Fruit fly (Drosophila melanogaster) whole organism, adult: ENCODE measurements around the gene CG43273.

ENCODE experiments used
- CG14711 ChIP-seq: fragments of 200-800 bp; sonication (Bioruptor generic); optimal IDR thresholded peaks from 2 replicates; lab custom pipeline; 2018; ENCODE audit warnings: missing biosample characterization, mild to moderate bottlenecking, missing genetic modification characterization, moderate library complexity
- Clk ChIP-seq: fragments of 200-800 bp; sonication (Bioruptor generic); optimal IDR thresholded peaks from 2 replicates; lab custom pipeline; 2017; ENCODE audit warnings: missing biosample characterization, missing genetic modification characterization
- kay ChIP-seq: fragments of 200-800 bp; sonication (Bioruptor generic); peaks from one replicate; lab custom pipeline; 2016; ENCODE audit warnings: missing biosample characterization, missing genetic modification characterization, borderline replicate concordance

DNA sequence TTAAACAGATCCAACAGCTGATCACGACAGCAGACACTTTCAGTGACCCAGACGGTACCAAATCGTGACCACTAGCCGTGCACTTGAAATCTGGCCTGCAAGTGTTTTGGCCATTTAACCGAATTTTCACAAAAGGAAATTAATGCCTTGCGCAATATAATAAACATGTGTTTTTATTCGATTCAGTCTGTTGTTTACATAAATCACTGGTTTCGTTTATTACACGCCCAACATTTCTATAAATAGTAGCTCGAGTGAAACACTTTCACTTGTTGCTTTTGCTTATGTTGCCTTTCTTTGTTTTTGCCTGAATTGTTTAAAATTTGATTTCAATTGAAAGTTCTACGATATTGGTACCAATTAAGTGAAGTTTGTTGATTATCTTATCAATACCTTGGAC lies 17.7 kb upstream of the CG43273 start:
- TF ChIP-seq Clk (no peak), kay (no peak), CG14711 (tag; lab: Kevin White, UChicago) (no peak)
